Worm (Caenorhabditis elegans): ENCODE data around the gene F58G6.3.

ce11 chrIV:9697869-9698268 lies 44.5 kb downstream of the F58G6.3 start:
- TF ChIP-seq nhr-237 (tag; optimal IDR thresholded peaks at IDR 0.05) (no peak), aly-2 (tag; optimal IDR thresholded peaks at IDR 0.05) (no peak), egl-27 (tag; optimal IDR thresholded peaks at IDR 0.05) (no peak), F44E2.7 (GFP tag; IDR thresholded peaks at IDR 0.05) (no peak), snpc-4 (tag; optimal IDR thresholded peaks at IDR 0.05) (no peak), unc-62 (GFP tag; optimal IDR thresholded peaks at IDR 0.05 in 1 of 2) (peak in 1 of 2 experiments; percentile 91), unc-62 (tag; optimal IDR thresholded peaks at IDR 0.05) (no peak), tra-1 (GFP tag; IDR thresholded peaks at IDR 0.05) (no peak), jun-1 (tag; optimal IDR thresholded peaks at IDR 0.05) (no peak), ZK546.5 (tag; optimal IDR thresholded peaks at IDR 0.05) (no peak), saeg-2 (GFP tag; IDR thresholded peaks at IDR 0.05) (no peak)
